Worm (Caenorhabditis elegans) whole organism, L4 larva: ENCODE measurements around the gene fbxl-3.
A peak's percentile ranks its signal among the peaks of the same experiment; 100 is the strongest.

Source experiments
- F37D6.2 ChIP-seq: sonication (generic microtip); optimal IDR thresholded peaks from 2 replicates; lab custom pipeline; 2016; ENCODE audit warnings: mild to moderate bottlenecking, missing genetic modification characterization, missing compliant biosample characterization
- ZK337.2 ChIP-seq: fragments of 200-800 bp; sonication (Bioruptor generic); IDR thresholded peaks from 2 replicates; pipeline ENCODE4 v1.3.6; 2022; ENCODE audit warnings: missing genetic modification reagents, missing genetic modification characterization, missing compliant biosample characterization
- ZK546.5 ChIP-seq, 2 experiments: sonication (generic microtip); optimal IDR thresholded peaks; 2 replicates each; lab custom pipeline; 2017; ENCODE audit warnings: missing biosample characterization in 2 of 2, missing genetic modification characterization in 2 of 2
- aha-1 ChIP-seq: fragments of 150-350 bp; peaks from one replicate; lab custom pipeline; 2014; ENCODE audit warnings: missing biosample characterization, missing genetic modification characterization
- aly-2 ChIP-seq: sonication (generic microtip); optimal IDR thresholded peaks from 2 replicates; lab custom pipeline; 2018; ENCODE audit warnings: missing biosample characterization, missing genetic modification characterization
- ama-1 ChIP-seq: fragments of 150-350 bp; optimal IDR thresholded peaks from 2 replicates; lab custom pipeline; 2014; ENCODE audit warnings: inconsistent platforms, mixed read lengths
- attf-4 ChIP-seq: sonication (generic microtip); optimal IDR thresholded peaks from 3 replicates; lab custom pipeline; 2017; ENCODE audit warnings: missing biosample characterization, missing genetic modification characterization
- ceh-20 ChIP-seq: fragments of 200-800 bp; sonication (Bioruptor generic); IDR thresholded peaks from 2 replicates; pipeline ENCODE4 v1.3.6; 2022; ENCODE audit warnings: missing genetic modification reagents, missing genetic modification characterization, missing compliant biosample characterization
- ceh-32 ChIP-seq: sonication (generic microtip); optimal IDR thresholded peaks from 2 replicates; lab custom pipeline; 2016; ENCODE audit warnings: mild to moderate bottlenecking, missing genetic modification characterization, missing compliant biosample characterization; ENCODE audit not compliant: poor library complexity
- ceh-44 ChIP-seq: fragments of 200-800 bp; sonication (Bioruptor generic); IDR thresholded peaks from 2 replicates; pipeline ENCODE4 v1.3.6; 2022; ENCODE audit warnings: missing genetic modification reagents, missing genetic modification characterization, missing compliant biosample characterization
- ceh-82 ChIP-seq: sonication (generic microtip); optimal IDR thresholded peaks from 2 replicates; lab custom pipeline; 2017; ENCODE audit warnings: missing biosample characterization, missing genetic modification characterization
- ctbp-1 ChIP-seq: fragments of 200-800 bp; sonication (Bioruptor generic); IDR thresholded peaks from 2 replicates; pipeline ENCODE4 v1.3.6; 2022; ENCODE audit warnings: missing genetic modification reagents, missing genetic modification characterization, missing compliant biosample characterization
- daf-8 ChIP-seq: fragments of 200-800 bp; sonication (Bioruptor generic); IDR thresholded peaks from 2 replicates; pipeline ENCODE4 v1.3.6; 2022; ENCODE audit warnings: missing genetic modification characterization, missing compliant biosample characterization
- dmd-9 ChIP-seq: fragments of 200-800 bp; sonication (Bioruptor generic); IDR thresholded peaks from 2 replicates; pipeline ENCODE4 v1.3.6; 2022; ENCODE audit warnings: missing genetic modification reagents, missing genetic modification characterization, missing compliant biosample characterization
- dpl-1 ChIP-seq: fragments of 150-350 bp; optimal IDR thresholded peaks from 2 replicates; lab custom pipeline; 2014; ENCODE audit warnings: missing biosample characterization, missing genetic modification reagents, missing genetic modification characterization
- duxl-1 ChIP-seq: sonication (generic microtip); optimal IDR thresholded peaks from 2 replicates; lab custom pipeline; 2016; ENCODE audit warnings: mild to moderate bottlenecking, missing genetic modification characterization, moderate library complexity, missing compliant biosample characterization; ENCODE audit not compliant: poor library complexity
- dve-1 ChIP-seq: sonication (generic microtip); optimal IDR thresholded peaks from 2 replicates; lab custom pipeline; 2017; ENCODE audit warnings: antibody characterized with exemption, mild to moderate bottlenecking, missing genetic modification characterization, missing compliant biosample characterization; ENCODE audit not compliant: insufficient read depth
- egl-27 ChIP-seq: sonication (generic microtip); optimal IDR thresholded peaks from 3 replicates; lab custom pipeline; 2017; ENCODE audit warnings: missing biosample characterization, missing genetic modification reagents, missing genetic modification characterization
- egl-43 ChIP-seq: fragments of 200-800 bp; sonication (Bioruptor generic); IDR thresholded peaks from 2 replicates; pipeline ENCODE4 v1.3.6; 2022; ENCODE audit warnings: missing genetic modification reagents, missing genetic modification characterization, missing compliant biosample characterization
- fos-1 ChIP-seq: fragments of 150-350 bp; optimal IDR thresholded peaks from 2 replicates; lab custom pipeline; 2014; ENCODE audit warnings: missing biosample characterization, missing genetic modification characterization
- gei-8 ChIP-seq: fragments of 200-800 bp; sonication (Bioruptor generic); optimal IDR thresholded peaks from 2 replicates; lab custom pipeline; 2018; ENCODE audit warnings: mild to moderate bottlenecking, missing genetic modification characterization, missing compliant biosample characterization
- hlh-11 ChIP-seq: fragments of 200-800 bp; sonication (Bioruptor generic); optimal IDR thresholded peaks from 2 replicates; lab custom pipeline; 2018; ENCODE audit warnings: mild to moderate bottlenecking, missing genetic modification characterization, missing compliant biosample characterization
- lin-15B ChIP-seq: fragments of 150-350 bp; sonication (generic microtip); optimal IDR thresholded peaks from 3 replicates; lab custom pipeline; 2014; ENCODE audit warnings: missing biosample characterization, missing genetic modification characterization
- lin-29 ChIP-seq: fragments of 200-800 bp; sonication (Bioruptor generic); IDR thresholded peaks from 2 replicates; pipeline ENCODE4 v1.3.6; 2022; ENCODE audit warnings: missing genetic modification reagents, missing genetic modification characterization, missing compliant biosample characterization
- lin-38 ChIP-seq: fragments of 200-800 bp; sonication (Bioruptor generic); IDR thresholded peaks from 2 replicates; pipeline ENCODE4 v1.3.6; 2022; ENCODE audit warnings: missing genetic modification reagents, missing genetic modification characterization, missing compliant biosample characterization
- lsy-2 ChIP-seq, 2 experiments: fragments of 150-350 bp in 1 of 2; sonication (generic microtip) in 1 of 2; optimal IDR thresholded peaks; 2 replicates each; lab custom pipeline; 2014 to 2017; ENCODE audit warnings: missing biosample characterization in 2 of 2, missing genetic modification characterization in 2 of 2
- madf-5 ChIP-seq, 2 experiments: fragments of 200-800 bp; sonication (Bioruptor generic); IDR thresholded peaks; 2 replicates each; pipeline ENCODE4 v1.3.6; 2022; ENCODE audit warnings: missing compliant biosample characterization in 2 of 2, missing genetic modification characterization in 2 of 2
- madf-9 ChIP-seq: fragments of 200-800 bp; sonication (Bioruptor generic); conservative IDR thresholded peaks from 2 replicates; pipeline ENCODE4 v1.3.6; 2022; ENCODE audit warnings: missing genetic modification reagents, missing genetic modification characterization, missing compliant biosample characterization
- mdl-1 ChIP-seq, 2 experiments: fragments of 150-350 bp in 1 of 2; sonication (generic microtip) in 1 of 2; optimal IDR thresholded peaks; 2 replicates each; lab custom pipeline; 2014 to 2017; ENCODE audit warnings: missing biosample characterization in 2 of 2, missing genetic modification characterization in 2 of 2
- mes-2 ChIP-seq: sonication (generic microtip); optimal IDR thresholded peaks from 2 replicates; lab custom pipeline; 2016; ENCODE audit warnings: missing genotype, mild to moderate bottlenecking, missing genetic modification characterization, missing compliant biosample characterization; ENCODE audit not compliant: poor library complexity, severe bottlenecking
- nhr-10 ChIP-seq: fragments of 150-350 bp; optimal IDR thresholded peaks from 2 replicates; lab custom pipeline; 2014; ENCODE audit warnings: missing biosample characterization, missing genetic modification characterization
- nhr-102 ChIP-seq: sonication (generic microtip); optimal IDR thresholded peaks from 2 replicates; lab custom pipeline; 2016; ENCODE audit warnings: mild to moderate bottlenecking, missing genetic modification characterization, moderate library complexity, missing compliant biosample characterization
- nhr-11 ChIP-seq: fragments of 150-350 bp; optimal IDR thresholded peaks from 2 replicates; lab custom pipeline; 2014; ENCODE audit warnings: missing biosample characterization, missing genetic modification characterization
- nhr-237 ChIP-seq: sonication (generic microtip); optimal IDR thresholded peaks from 2 replicates; lab custom pipeline; 2017; ENCODE audit warnings: missing biosample characterization, missing genetic modification characterization
- nhr-25 ChIP-seq: sonication (generic microtip); optimal IDR thresholded peaks from 2 replicates; lab custom pipeline; 2017; ENCODE audit warnings: missing genetic modification characterization, mild to moderate bottlenecking, missing compliant biosample characterization, antibody characterized with exemption, moderate library complexity, borderline replicate concordance; ENCODE audit not compliant: insufficient read depth
- nhr-28 ChIP-seq: fragments of 150-350 bp; optimal IDR thresholded peaks from 2 replicates; lab custom pipeline; 2014; ENCODE audit warnings: missing biosample characterization, missing genetic modification characterization
- nhr-41 ChIP-seq: fragments of 200-800 bp; sonication (Bioruptor generic); IDR thresholded peaks from 2 replicates; pipeline ENCODE4 v1.3.6; 2022; ENCODE audit warnings: missing genetic modification reagents, missing genetic modification characterization, missing compliant biosample characterization
- nhr-6 ChIP-seq: fragments of 150-350 bp; optimal IDR thresholded peaks from 2 replicates; lab custom pipeline; 2014; ENCODE audit warnings: missing biosample characterization, missing genetic modification characterization
- pqm-1 ChIP-seq: sonication (generic microtip); optimal IDR thresholded peaks from 2 replicates; lab custom pipeline; 2017; ENCODE audit warnings: missing biosample characterization, missing genetic modification characterization
- rbr-2 ChIP-seq: sonication (generic microtip); optimal IDR thresholded peaks from 2 replicates; lab custom pipeline; 2016; ENCODE audit warnings: missing genotype, missing genetic modification characterization, missing compliant biosample characterization
- sdz-12 ChIP-seq: fragments of 200-800 bp; sonication (Bioruptor generic); optimal IDR thresholded peaks from 2 replicates; lab custom pipeline; 2018; ENCODE audit warnings: mild to moderate bottlenecking, missing genetic modification characterization, missing compliant biosample characterization
- set-16 ChIP-seq: fragments of 200-800 bp; sonication (Bioruptor generic); IDR thresholded peaks from 2 replicates; pipeline ENCODE4 v1.3.6; 2022; ENCODE audit warnings: missing genetic modification reagents, missing genetic modification characterization, missing compliant biosample characterization
- skn-1 ChIP-seq: fragments of 150-350 bp; optimal IDR thresholded peaks from 2 replicates; lab custom pipeline; 2014; ENCODE audit warnings: missing biosample characterization, missing genetic modification characterization
- snpc-4 ChIP-seq: fragments of 150-350 bp; optimal IDR thresholded peaks from 2 replicates; lab custom pipeline; 2014; ENCODE audit warnings: missing biosample characterization, missing genetic modification characterization
- spr-3 ChIP-seq: fragments of 200-800 bp; sonication (Bioruptor generic); optimal IDR thresholded peaks from 2 replicates; lab custom pipeline; 2018; ENCODE audit warnings: mild to moderate bottlenecking, missing genetic modification characterization, missing compliant biosample characterization
- unc-62 ChIP-seq, 3 experiments: fragments of 150-350 bp in 1 of 3; sonication (generic microtip); optimal IDR thresholded peaks in 2 of 3; peaks in 1 of 3; 1 replicate in 1 of 3; 2 replicates in 2 of 3; lab custom pipeline; 2014 to 2017; ENCODE audit warnings: missing biosample characterization in 3 of 3, missing genetic modification characterization in 3 of 3, missing genetic modification reagents in 3 of 3, missing genotype in 1 of 3
- zag-1 ChIP-seq: fragments of 150-350 bp; optimal IDR thresholded peaks from 2 replicates; lab custom pipeline; 2014; ENCODE audit warnings: missing biosample characterization, missing genetic modification characterization
- zfp-3 ChIP-seq: fragments of 200-800 bp; sonication (Bioruptor generic); conservative IDR thresholded peaks from 2 replicates; pipeline ENCODE4 v1.3.6; 2022; ENCODE audit warnings: missing genetic modification reagents, missing genetic modification characterization, missing compliant biosample characterization
- zip-11 ChIP-seq: fragments of 200-800 bp; sonication (Bioruptor generic); IDR thresholded peaks from 2 replicates; pipeline ENCODE4 v1.3.6; 2022; ENCODE audit warnings: missing genetic modification characterization, missing compliant biosample characterization
- zip-2 ChIP-seq: fragments of 150-350 bp; optimal IDR thresholded peaks from 2 replicates; lab custom pipeline; 2014; ENCODE audit warnings: missing biosample characterization, missing genetic modification characterization
- ztf-7 ChIP-seq: fragments of 150-350 bp; optimal IDR thresholded peaks from 2 replicates; lab custom pipeline; 2014; ENCODE audit warnings: missing biosample characterization, missing genetic modification characterization

Gene fbxl-3

ce11 chrII:5353642-5354041 is 45.1 kb downstream of the fbxl-3 start (continued):
- TF ChIP-seq pqm-1 (no peak), dmd-9 (GFP tag; lab: Robert Waterston, UW) (0 out of 2 replicates have a peak, but pooled peaks have one; percentile 28), nhr-41 (GFP tag; lab: Robert Waterston, UW) (peak; percentile 81), zip-11 (GFP tag; lab: Robert Waterston, UW) (peak; percentile 76), gei-8 (GFP tag; lab: Kevin White, UChicago) (peak; percentile 85), lin-15B (no peak), unc-62 (GFP tag; optimal IDR thresholded peaks at IDR 0.05 in 1 of 2; lab: Kevin White, UChicago) (no peak), unc-62 (tag; optimal IDR thresholded peaks at IDR 0.05; lab: Kevin White, UChicago) (no peak), ceh-32 (tag; lab: Kevin White, UChicago) (no peak), nhr-10 (no peak), nhr-25 (tag; lab: Kevin White, UChicago) (no peak), madf-5 (GFP tag; IDR thresholded peaks at IDR 0.05; lab: Robert Waterston, UW) (peak; percentile 87 to 97), dpl-1 (GFP tag; lab: Kevin White, UChicago) (no peak), hlh-11 (tag; lab: Kevin White, UChicago) (peak; percentile 7), rbr-2 (tag; lab: Kevin White, UChicago) (peak; percentile 38), spr-3 (GFP tag; lab: Kevin White, UChicago) (peak; percentile 83), nhr-11 (tag; lab: Kevin White, UChicago) (no peak), ceh-20 (GFP tag; lab: Robert Waterston, UW) (0 out of 2 replicates have a peak, but pooled peaks have one; percentile 32), lin-29 (GFP tag; lab: Robert Waterston, UW) (peak; percentile 65; the same call in 1 of the 2 replicates), egl-43 (GFP tag; lab: Robert Waterston, UW) (peak; percentile 86), nhr-6 (tag; lab: Kevin White, UChicago) (no peak), sdz-12 (GFP tag; lab: Kevin White, UChicago) (peak; percentile 65), ztf-7 (tag; lab: Kevin White, UChicago) (peak; percentile 9), mdl-1 (tag; optimal IDR thresholded peaks at IDR 0.05; lab: Kevin White, UChicago) (no peak), ctbp-1 (GFP tag; lab: Robert Waterston, UW) (peak; percentile 89), lin-38 (GFP tag; lab: Robert Waterston, UW) (peak; percentile 81), dve-1 (tag; lab: Kevin White, UChicago) (peak; percentile 44), egl-27 (tag; lab: Kevin White, UChicago) (no peak), ceh-82 (no peak), lsy-2 (tag; optimal IDR thresholded peaks at IDR 0.05; lab: Kevin White, UChicago) (peak in 1 of 2 experiments; percentile 37), F37D6.2 (tag; lab: Kevin White, UChicago) (no peak), zip-2 (tag; lab: Kevin White, UChicago) (no peak), set-16 (GFP tag; lab: Robert Waterston, UW) (no peak), skn-1 (tag; lab: Kevin White, UChicago) (no peak), aha-1 (tag; lab: Kevin White, UChicago) (peak; percentile 62), attf-4 (tag; lab: Kevin White, UChicago) (no peak), fos-1 (tag; lab: Kevin White, UChicago) (no peak), nhr-28 (tag; lab: Kevin White, UChicago) (no peak), duxl-1 (tag; lab: Kevin White, UChicago) (peak; percentile 61), aly-2 (tag; lab: Kevin White, UChicago) (no peak), nhr-102 (tag; lab: Kevin White, UChicago) (peak; percentile 69), nhr-237 (no peak), zfp-3 (peak; percentile 67; the same call in 1 of the 2 replicates), ZK337.2 (GFP tag; lab: Robert Waterston, UW) (peak; percentile 60; the same call in 1 of the 2 replicates), madf-9 (no peak; the same call in 1 of the 2 replicates), ceh-44 (GFP tag; lab: Robert Waterston, UW) (no peak), daf-8 (no peak), ama-1 (no peak), zag-1 (tag; lab: Kevin White, UChicago) (no peak), snpc-4 (tag; lab: Kevin White, UChicago) (no peak), mes-2 (tag; lab: Kevin White, UChicago) (peak; percentile 71), ZK546.5 (tag; optimal IDR thresholded peaks at IDR 0.05; lab: Kevin White, UChicago) (no peak)
